1 fruit fly cellular context compared by ENCODE assay signal in genomic region chr3R:14853767-14854191, dm6.
TF ChIP-seq lines count a peak whose summit lies in the region.

No protein-coding gene starts in this region.

TF ChIP-seq in whole organism, embryonic, 481 proteins besides CTCF, POLR2A, EP300 and RAD21 (continued from another document and continues in another):
- TF ChIP-seq CG12219 (GFP tag; optimal IDR thresholded peaks at IDR 0.05; lab: Kevin White, UChicago) (peak; percentile 67), CG32772 (GFP tag; IDR thresholded peaks at IDR 0.05; lab: Robert Waterston, UW) (no peak), CG10366 (GFP tag; IDR thresholded peaks at IDR 0.05; lab: Robert Waterston, UW) (no peak), H2.0 (GFP tag; IDR thresholded peaks at IDR 0.05; lab: Robert Waterston, UW) (no peak), pros (GFP tag; optimal IDR thresholded peaks at IDR 0.05; lab: Kevin White, UChicago) (peak; percentile 51), sr (GFP tag; IDR thresholded peaks at IDR 0.05; lab: Robert Waterston, UW) (no peak), tio (GFP tag; optimal IDR thresholded peaks at IDR 0.05; lab: Kevin White, UChicago) (no peak), CG2116 (GFP tag; optimal IDR thresholded peaks at IDR 0.05; lab: Kevin White, UChicago) (peak; percentile 35), CG12299 (tag; optimal IDR thresholded peaks at IDR 0.05; lab: Kevin White, UChicago) (no peak), CG9727 (GFP tag; optimal IDR thresholded peaks at IDR 0.05; lab: Kevin White, UChicago) (peak; percentile 37), D (optimal IDR thresholded peaks at IDR 0.05; lab: Kevin White, UChicago) (peak; percentile 54), D (GFP tag; optimal IDR thresholded peaks at IDR 0.05; lab: Kevin White, UChicago) (no peak), gfzf (GFP tag; optimal IDR thresholded peaks at IDR 0.05; lab: Kevin White, UChicago) (no peak), CG7987 (GFP tag; optimal IDR thresholded peaks at IDR 0.05; lab: Kevin White, UChicago) (peak; percentile 74), CG31388 (GFP tag; optimal IDR thresholded peaks at IDR 0.05; lab: Kevin White, UChicago) (no peak), pum (GFP tag; optimal IDR thresholded peaks at IDR 0.05; lab: Kevin White, UChicago) (no peak), Atf-2 (GFP tag; optimal IDR thresholded peaks at IDR 0.05; lab: Kevin White, UChicago) (no peak), cato (GFP tag; optimal IDR thresholded peaks at IDR 0.05; lab: Kevin White, UChicago; ENCODE audit: borderline replicate concordance) (no peak), Vsx1 (GFP tag; optimal IDR thresholded peaks at IDR 0.05; lab: Kevin White, UChicago) (peak; percentile 72), ken (GFP tag; IDR thresholded peaks at IDR 0.05; lab: Robert Waterston, UW) (0 out of 3 replicates have a peak, but pooled peaks have one; percentile 16), Sry-δ (GFP tag; optimal IDR thresholded peaks at IDR 0.05; lab: Kevin White, UChicago) (no peak), CG8281 (tag; optimal IDR thresholded peaks at IDR 0.05; lab: Kevin White, UChicago) (no peak), tgo (GFP tag; IDR thresholded peaks at IDR 0.05; lab: Robert Waterston, UW) (no peak), pb (GFP tag; optimal IDR thresholded peaks at IDR 0.05; lab: Kevin White, UChicago) (peak; percentile 41), Drgx (GFP tag; IDR thresholded peaks at IDR 0.05; lab: Robert Waterston, UW) (peak; percentile 57), ato (GFP tag; IDR thresholded peaks at IDR 0.05; lab: Robert Waterston, UW; ENCODE audit: partially characterized antibody) (no peak), Dll (GFP tag; IDR thresholded peaks at IDR 0.05; lab: Robert Waterston, UW; ENCODE audit: partially characterized antibody) (no peak; the same call in 3 of the 4 replicates), CG1603 (tag; optimal IDR thresholded peaks at IDR 0.05; lab: Kevin White, UChicago) (peak; percentile 33), her (GFP tag; optimal IDR thresholded peaks at IDR 0.05; lab: Kevin White, UChicago) (peak; percentile 64), Scr (GFP tag; IDR thresholded peaks at IDR 0.05; lab: Robert Waterston, UW; ENCODE audit: partially characterized antibody) (no peak), MTF-1 (GFP tag; optimal IDR thresholded peaks at IDR 0.05; lab: Kevin White, UChicago; ENCODE audit: borderline replicate concordance) (peak; percentile 17), CG14860 (GFP tag; IDR thresholded peaks at IDR 0.05; lab: Robert Waterston, UW; ENCODE audit: partially characterized antibody) (no peak), CG13296 (GFP tag; optimal IDR thresholded peaks at IDR 0.05; lab: Kevin White, UChicago) (peak; percentile 64), CG1024 (GFP tag; IDR thresholded peaks at IDR 0.05; lab: Robert Waterston, UW) (no peak), scrt (GFP tag; optimal IDR thresholded peaks at IDR 0.05; lab: Kevin White, UChicago) (peak; percentile 69), bcd (GFP tag; optimal IDR thresholded peaks at IDR 0.05; lab: Kevin White, UChicago) (peak; percentile 36), Fer3 (tag; optimal IDR thresholded peaks at IDR 0.05; lab: Kevin White, UChicago) (no peak), Rx (GFP tag; IDR thresholded peaks at IDR 0.05; lab: Robert Waterston, UW) (no peak), ttk (GFP tag; IDR thresholded peaks at IDR 0.05; lab: Robert Waterston, UW) (no peak), TFAM (GFP tag; optimal IDR thresholded peaks at IDR 0.05; lab: Kevin White, UChicago) (no peak), dati (GFP tag; IDR thresholded peaks at IDR 0.05; lab: Robert Waterston, UW) (no peak), CG3847 (GFP tag; IDR thresholded peaks at IDR 0.05; lab: Robert Waterston, UW) (no peak; the same call in 1 of the 2 replicates), CG3407 (GFP tag; optimal IDR thresholded peaks at IDR 0.05; lab: Kevin White, UChicago) (no peak), cwo (GFP tag; optimal IDR thresholded peaks at IDR 0.05; lab: Kevin White, UChicago) (peak; percentile 36), psq (GFP tag; optimal IDR thresholded peaks at IDR 0.05; lab: Kevin White, UChicago) (no peak), NfI (GFP tag; optimal IDR thresholded peaks at IDR 0.05; lab: Kevin White, UChicago) (peak; percentile 19), schlank (tag; optimal IDR thresholded peaks at IDR 0.05; lab: Kevin White, UChicago) (peak; percentile 12), exex (tag; optimal IDR thresholded peaks at IDR 0.05; lab: Kevin White, UChicago) (peak; percentile 17), row (GFP tag; IDR thresholded peaks at IDR 0.05; lab: Robert Waterston, UW) (no peak), CG10979 (tag; optimal IDR thresholded peaks at IDR 0.05; lab: Kevin White, UChicago) (peak; percentile 30), tin (GFP tag; optimal IDR thresholded peaks at IDR 0.05; lab: Kevin White, UChicago) (no peak), Atf6 (GFP tag; IDR thresholded peaks at IDR 0.05; lab: Robert Waterston, UW) (peak; percentile 50; the same call in 1 of the 2 replicates), dysf (GFP tag; IDR thresholded peaks at IDR 0.05; lab: Robert Waterston, UW) (peak; percentile 28; the same call in 1 of the 3 replicates), CG15011 (GFP tag; optimal IDR thresholded peaks at IDR 0.05; lab: Kevin White, UChicago) (peak; percentile 6), Atf3 (GFP tag; optimal IDR thresholded peaks at IDR 0.05; lab: Kevin White, UChicago) (no peak), trh (GFP tag; optimal IDR thresholded peaks at IDR 0.05; lab: Kevin White, UChicago) (no peak), NC2β (GFP tag; optimal IDR thresholded peaks at IDR 0.05; lab: Kevin White, UChicago) (no peak), Side (GFP tag; optimal IDR thresholded peaks at IDR 0.05; lab: Kevin White, UChicago) (peak; percentile 59), dpn (GFP tag; optimal IDR thresholded peaks at IDR 0.05; lab: Kevin White, UChicago) (peak; percentile 19 to 36), CG7839 (tag; optimal IDR thresholded peaks at IDR 0.05; lab: Kevin White, UChicago) (peak; percentile 20), Nf-YC (tag; optimal IDR thresholded peaks at IDR 0.05; lab: Kevin White, UChicago) (no peak), Six4 (GFP tag; optimal IDR thresholded peaks at IDR 0.05; lab: Kevin White, UChicago) (no peak), unc-4 (GFP tag; IDR thresholded peaks at IDR 0.05; lab: Robert Waterston, UW; ENCODE audit: partially characterized antibody) (no peak), CG14014 (GFP tag; IDR thresholded peaks at IDR 0.05; lab: Robert Waterston, UW) (peak; percentile 33; the same call in 1 of the 2 replicates), CG11695 (GFP tag; IDR thresholded peaks at IDR 0.05; lab: Robert Waterston, UW) (0 out of 3 replicates have a peak, but pooled peaks have one; percentile 15), Ets65A (GFP tag; lab: Kevin White, UChicago) (no peak), CG12659 (GFP tag; optimal IDR thresholded peaks at IDR 0.05; lab: Kevin White, UChicago) (peak; percentile 44), vvl (GFP tag; IDR thresholded peaks at IDR 0.05; lab: Robert Waterston, UW) (0 out of 2 replicates have a peak, but pooled peaks have one; percentile 84), Camta (GFP tag; optimal IDR thresholded peaks at IDR 0.05; lab: Kevin White, UChicago) (peak; percentile 32), CG31224 (GFP tag; IDR thresholded peaks at IDR 0.05; lab: Robert Waterston, UW) (no peak), CG7556 (GFP tag; optimal IDR thresholded peaks at IDR 0.05; lab: Kevin White, UChicago) (peak; percentile 11), bbx (GFP tag; IDR thresholded peaks at IDR 0.05; lab: Robert Waterston, UW; ENCODE audit: partially characterized antibody) (no peak), zen (tag; optimal IDR thresholded peaks at IDR 0.05; lab: Kevin White, UChicago) (peak; percentile 94), lola (GFP tag; optimal IDR thresholded peaks at IDR 0.05; lab: Kevin White, UChicago) (no peak), CG1529 (GFP tag; optimal IDR thresholded peaks at IDR 0.05; lab: Kevin White, UChicago) (peak; percentile 10), corto (GFP tag; optimal IDR thresholded peaks at IDR 0.05; lab: Kevin White, UChicago) (no peak), NFAT (GFP tag; IDR thresholded peaks at IDR 0.05; lab: Robert Waterston, UW) (peak; percentile 56; the same call in 1 of the 2 replicates), CG10462 (GFP tag; optimal IDR thresholded peaks at IDR 0.05; lab: Kevin White, UChicago) (no peak), CrebB (tag; optimal IDR thresholded peaks at IDR 0.05; lab: Kevin White, UChicago) (peak; percentile 80), luna (GFP tag; optimal IDR thresholded peaks at IDR 0.05; lab: Kevin White, UChicago) (peak; percentile 24), nerfin-1 (tag; optimal IDR thresholded peaks at IDR 0.05; lab: Kevin White, UChicago) (no peak), zen2 (GFP tag; IDR thresholded peaks at IDR 0.05; lab: Robert Waterston, UW; ENCODE audit: partially characterized antibody) (peak; percentile 29; the same call in 1 of the 3 replicates), Adf1 (GFP tag; IDR thresholded peaks at IDR 0.05; lab: Robert Waterston, UW) (peak; percentile 69; the same call in 1 of the 2 replicates), gsb (GFP tag; IDR thresholded peaks at IDR 0.05; lab: Robert Waterston, UW) (no peak), CG15696 (tag; optimal IDR thresholded peaks at IDR 0.05; lab: Kevin White, UChicago) (no peak), hb (GFP tag; IDR thresholded peaks at IDR 0.05; lab: Robert Waterston, UW; ENCODE audit: partially characterized antibody) (no peak), Ptx1 (GFP tag; IDR thresholded peaks at IDR 0.05; lab: Robert Waterston, UW) (no peak), CG4282 (GFP tag; optimal IDR thresholded peaks at IDR 0.05; lab: Kevin White, UChicago) (peak; percentile 33), CG7786 (GFP tag; optimal IDR thresholded peaks at IDR 0.05; lab: Kevin White, UChicago) (no peak), Dbx (GFP tag; IDR thresholded peaks at IDR 0.05; lab: Robert Waterston, UW) (peak; percentile 82; the same call in 2 of the 3 replicates), CG12155 (GFP tag; optimal IDR thresholded peaks at IDR 0.05; lab: Kevin White, UChicago) (no peak), Ada2b (GFP tag; IDR thresholded peaks at IDR 0.05; lab: Robert Waterston, UW) (no peak), Usf (GFP tag; optimal IDR thresholded peaks at IDR 0.05; lab: Kevin White, UChicago) (no peak), BtbVII (GFP tag; optimal IDR thresholded peaks at IDR 0.05; lab: Kevin White, UChicago) (peak; percentile 84), chinmo (GFP tag; IDR thresholded peaks at IDR 0.05; lab: Robert Waterston, UW; ENCODE audit: partially characterized antibody) (peak; percentile 89; the same call in 2 of the 4 replicates), grn (GFP tag; optimal IDR thresholded peaks at IDR 0.05; lab: Kevin White, UChicago) (peak; percentile 99), CG33557 (GFP tag; optimal IDR thresholded peaks at IDR 0.05; lab: Kevin White, UChicago) (peak; percentile 25), insv (GFP tag; optimal IDR thresholded peaks at IDR 0.05; lab: Kevin White, UChicago) (peak in 1 of 2 experiments; percentile 28), lmd (GFP tag; IDR thresholded peaks at IDR 0.05; lab: Robert Waterston, UW) (no peak), BEAF-32 (GFP tag; optimal IDR thresholded peaks at IDR 0.05; lab: Kevin White, UChicago) (no peak), CG12236 (GFP tag; optimal IDR thresholded peaks at IDR 0.05; lab: Kevin White, UChicago) (no peak), CG8924 (tag; optimal IDR thresholded peaks at IDR 0.05; lab: Kevin White, UChicago) (peak; percentile 27), dan (GFP tag; IDR thresholded peaks at IDR 0.05; lab: Robert Waterston, UW) (no peak), D19A (tag; optimal IDR thresholded peaks at IDR 0.05; lab: Kevin White, UChicago) (no peak), ab (GFP tag; optimal IDR thresholded peaks at IDR 0.05; lab: Kevin White, UChicago) (no peak), CG32767 (GFP tag; IDR thresholded peaks at IDR 0.05; lab: Robert Waterston, UW) (no peak; the same call in 1 of the 2 replicates), CG11456 (GFP tag; IDR thresholded peaks at IDR 0.05; lab: Robert Waterston, UW) (0 out of 3 replicates have a peak, but pooled peaks have one; percentile 41), Antp (GFP tag; optimal IDR thresholded peaks at IDR 0.05; lab: Kevin White, UChicago) (no peak), kni (GFP tag; optimal IDR thresholded peaks at IDR 0.05; lab: Kevin White, UChicago) (peak; percentile 80), vfl (GFP tag; optimal IDR thresholded peaks at IDR 0.05; lab: Kevin White, UChicago) (peak; percentile 66), Doc3 (GFP tag; IDR thresholded peaks at IDR 0.05; lab: Robert Waterston, UW; ENCODE audit: partially characterized antibody) (no peak), salm (tag; optimal IDR thresholded peaks at IDR 0.05; lab: Kevin White, UChicago) (no peak), CG9876 (GFP tag; optimal IDR thresholded peaks at IDR 0.05; lab: Kevin White, UChicago) (no peak), chn (GFP tag; optimal IDR thresholded peaks at IDR 0.05; lab: Kevin White, UChicago) (peak; percentile 3), Gsc (GFP tag; IDR thresholded peaks at IDR 0.05; lab: Robert Waterston, UW) (no peak), Oli (tag; optimal IDR thresholded peaks at IDR 0.05; lab: Kevin White, UChicago) (no peak), vnd (GFP tag; IDR thresholded peaks at IDR 0.05; lab: Robert Waterston, UW; ENCODE audit: partially characterized antibody) (no peak), CG31441 (GFP tag; IDR thresholded peaks at IDR 0.05; lab: Robert Waterston, UW) (no peak; the same call in 1 of the 2 replicates), CG6683 (GFP tag; optimal IDR thresholded peaks at IDR 0.05; lab: Kevin White, UChicago) (peak; percentile 62), HHEX (GFP tag; optimal IDR thresholded peaks at IDR 0.05; lab: Kevin White, UChicago) (peak; percentile 51), CG12769 (tag; optimal IDR thresholded peaks at IDR 0.05; lab: Kevin White, UChicago) (peak; percentile 71), dmrt99B (tag; optimal IDR thresholded peaks at IDR 0.05; lab: Kevin White, UChicago) (peak; percentile 2), sug (tag; optimal IDR thresholded peaks at IDR 0.05; lab: Kevin White, UChicago) (peak; percentile 38), tna (GFP tag; IDR thresholded peaks at IDR 0.05; lab: Robert Waterston, UW; ENCODE audit: partially characterized antibody) (no peak), CG4617 (GFP tag; optimal IDR thresholded peaks at IDR 0.05; lab: Kevin White, UChicago; ENCODE audit: borderline replicate concordance) (no peak), Mad (GFP tag; optimal IDR thresholded peaks at IDR 0.05; lab: Kevin White, UChicago) (no peak), Myb (GFP tag; optimal IDR thresholded peaks at IDR 0.05; lab: Kevin White, UChicago) (peak; percentile 20), CG10209 (GFP tag; optimal IDR thresholded peaks at IDR 0.05; lab: Kevin White, UChicago) (no peak), CG7745 (tag; optimal IDR thresholded peaks at IDR 0.05; lab: Kevin White, UChicago) (no peak), CG5180 (GFP tag; optimal IDR thresholded peaks at IDR 0.05; lab: Kevin White, UChicago) (peak; percentile 86), CG2678 (tag; optimal IDR thresholded peaks at IDR 0.05; lab: Kevin White, UChicago) (peak; percentile 41)
